Fruit fly (Drosophila melanogaster) whole organism, prepupa: ENCODE measurements around the gene CG2663.

Experiments
- Blimp-1 ChIP-seq: fragments of 200-800 bp; sonication (Bioruptor generic); optimal IDR thresholded peaks from 3 replicates; lab custom pipeline; 2017; ENCODE audit warnings: missing biosample characterization, missing genetic modification characterization, mild to moderate bottlenecking, moderate library complexity, missing genetic modification reagents
- CG16779 ChIP-seq: fragments of 200-800 bp; sonication (Bioruptor generic); optimal IDR thresholded peaks from 3 replicates; lab custom pipeline; 2017; ENCODE audit warnings: missing biosample characterization, mild to moderate bottlenecking, missing genetic modification characterization
- CG32006 ChIP-seq: fragments of 200-800 bp; sonication (Bioruptor generic); optimal IDR thresholded peaks from 3 replicates; lab custom pipeline; 2017; ENCODE audit warnings: missing biosample characterization, mild to moderate bottlenecking, missing genetic modification characterization
- CG4318 ChIP-seq: fragments of 200-800 bp; sonication (Bioruptor generic); optimal IDR thresholded peaks from 3 replicates; lab custom pipeline; 2017; ENCODE audit warnings: missing biosample characterization, mild to moderate bottlenecking, missing genetic modification characterization
- Eip93F ChIP-seq: fragments of 200-800 bp; sonication (Bioruptor generic); optimal IDR thresholded peaks from 2 replicates; lab custom pipeline; 2016; ENCODE audit warnings: missing biosample characterization, mild to moderate bottlenecking, missing genetic modification characterization
- OdsH ChIP-seq: fragments of 200-800 bp; sonication (Bioruptor generic); optimal IDR thresholded peaks from 3 replicates; lab custom pipeline; 2016; ENCODE audit warnings: missing biosample characterization, missing genetic modification characterization
- Smox ChIP-seq: fragments of 200-800 bp; sonication (Bioruptor generic); optimal IDR thresholded peaks from 3 replicates; lab custom pipeline; 2016; ENCODE audit warnings: missing biosample characterization, missing genetic modification characterization
- achi ChIP-seq: fragments of 200-800 bp; sonication (Bioruptor generic); optimal IDR thresholded peaks from 3 replicates; lab custom pipeline; 2016; ENCODE audit warnings: missing biosample characterization, missing genetic modification characterization
- acj6 ChIP-seq: fragments of 200-800 bp; sonication (Bioruptor generic); optimal IDR thresholded peaks from 3 replicates; lab custom pipeline; 2016; ENCODE audit warnings: missing biosample characterization, missing genetic modification characterization
- cyc ChIP-seq: fragments of 200-800 bp; sonication (Bioruptor generic); optimal IDR thresholded peaks from 3 replicates; lab custom pipeline; 2016; ENCODE audit warnings: missing biosample characterization, missing genetic modification characterization
- dsx ChIP-seq: fragments of 200-800 bp; optimal IDR thresholded peaks from 3 replicates; lab custom pipeline; 2019; ENCODE audit warnings: missing biosample characterization, mild to moderate bottlenecking, missing genetic modification characterization, moderate library complexity; ENCODE audit not compliant: poor library complexity, severe bottlenecking
- ss ChIP-seq, 2 experiments: fragments of 200-800 bp; sonication (Bioruptor generic); optimal IDR thresholded peaks; 2 replicates in 1 of 2; 3 replicates in 1 of 2; lab custom pipeline; 2017 to 2018; ENCODE audit warnings: mild to moderate bottlenecking in 2 of 2, missing biosample characterization in 2 of 2, missing genetic modification characterization in 2 of 2, moderate library complexity in 1 of 2

dm6 chr3R:5364539-5365273, 39.2 kb downstream of the CG2663 start:
- TF ChIP-seq achi (GFP tag; lab: Kevin White, UChicago), result no peak
- TF ChIP-seq Smox, result no peak
- no peak for TF ChIP-seq CG32006 (GFP tag; lab: Kevin White, UChicago)
- TF ChIP-seq dsx (GFP tag; lab: Kevin White, UChicago), result no peak
- TF ChIP-seq acj6 (GFP tag; lab: Kevin White, UChicago), result no peak
- TF ChIP-seq cyc (GFP tag; lab: Kevin White, UChicago), result no peak
- peak; percentile 21 for TF ChIP-seq Eip93F (GFP tag; lab: Kevin White, UChicago)
- TF ChIP-seq Blimp-1 (GFP tag; lab: Kevin White, UChicago), result no peak
- no peak for TF ChIP-seq CG16779 (tag; lab: Kevin White, UChicago)
- no peak for TF ChIP-seq OdsH
- TF ChIP-seq ss (GFP tag; optimal IDR thresholded peaks at IDR 0.05; lab: Kevin White, UChicago), result no peak
- TF ChIP-seq CG4318, result no peak
